Worm (Caenorhabditis elegans) whole organism, L4 larva: ENCODE measurements around the gene sox-4.

Experiments used
- F49E8.2 ChIP-seq: sonication (generic microtip); optimal IDR thresholded peaks from 2 replicates; lab custom pipeline; 2016; ENCODE audit warnings: missing compliant biosample characterization, mild to moderate bottlenecking, missing genetic modification characterization, borderline replicate concordance
- mep-1 ChIP-seq: fragments of 150-350 bp; sonication (generic microtip); optimal IDR thresholded peaks from 3 replicates; lab custom pipeline; 2014; ENCODE audit warnings: missing biosample characterization, missing genetic modification characterization
- skn-1 ChIP-seq: fragments of 150-350 bp; optimal IDR thresholded peaks from 2 replicates; lab custom pipeline; 2014; ENCODE audit warnings: missing biosample characterization, missing genetic modification characterization

ce11 chrX:3500903-3501302 lies 7.9 kb downstream of the sox-4 start:
- TF ChIP-seq skn-1: no peak
- TF ChIP-seq F49E8.2: no peak
- no peak for TF ChIP-seq mep-1 (tag; lab: Kevin White, UChicago)
